Worm (Caenorhabditis elegans) whole organism, L2 larva: ENCODE data around the gene msp-55.
"Not testable (repeated sequence)": the region's sequence is repeated elsewhere in the genome, so short reads cannot be mapped to it uniquely, and the experiment has no call there.

ENCODE experiments used
- C34F6.9 ChIP-seq: fragments of 150-350 bp; optimal IDR thresholded peaks from 2 replicates; lab custom pipeline; 2014; ENCODE audit warnings: missing biosample characterization, missing genetic modification characterization
- F13H6.1 ChIP-seq: sonication (generic microtip); optimal IDR thresholded peaks from 2 replicates; lab custom pipeline; 2016; ENCODE audit warnings: missing genetic modification characterization, missing compliant biosample characterization
- R02D3.7 ChIP-seq: fragments of 150-350 bp; optimal IDR thresholded peaks from 2 replicates; lab custom pipeline; 2014; ENCODE audit warnings: missing biosample characterization, missing genetic modification characterization
- Y55F3AM.14 ChIP-seq: fragments of 200-800 bp; sonication (Bioruptor generic); optimal IDR thresholded peaks from 2 replicates; lab custom pipeline; 2018; ENCODE audit warnings: mild to moderate bottlenecking, missing genetic modification characterization, missing compliant biosample characterization
- alr-1 ChIP-seq: fragments of 150-350 bp; optimal IDR thresholded peaks from 2 replicates; lab custom pipeline; 2014; ENCODE audit warnings: missing biosample characterization, missing genetic modification characterization
- aly-2 ChIP-seq: fragments of 150-350 bp; optimal IDR thresholded peaks from 2 replicates; lab custom pipeline; 2014; ENCODE audit warnings: missing biosample characterization, missing genetic modification characterization
- ama-1 ChIP-seq: fragments of 150-350 bp; optimal IDR thresholded peaks from 2 replicates; lab custom pipeline; 2018; ENCODE audit warnings: inconsistent platforms
- blmp-1 ChIP-seq: sonication (generic microtip); optimal IDR thresholded peaks from 2 replicates; lab custom pipeline; 2017; ENCODE audit warnings: missing genetic modification characterization, mild to moderate bottlenecking, missing compliant biosample characterization, antibody characterized with exemption, moderate library complexity; ENCODE audit not compliant: insufficient read depth
- crh-2 ChIP-seq: sonication (generic microtip); optimal IDR thresholded peaks from 2 replicates; lab custom pipeline; 2017; ENCODE audit warnings: missing biosample characterization, missing genetic modification characterization
- egl-27 ChIP-seq: sonication (generic microtip); optimal IDR thresholded peaks from 3 replicates; lab custom pipeline; 2017; ENCODE audit warnings: missing biosample characterization, missing genetic modification reagents, missing genetic modification characterization
- fos-1 ChIP-seq: fragments of 150-350 bp; optimal IDR thresholded peaks from 2 replicates; lab custom pipeline; 2014; ENCODE audit warnings: missing biosample characterization, missing genetic modification characterization
- gmeb-1 ChIP-seq: fragments of 150-350 bp; optimal IDR thresholded peaks from 2 replicates; lab custom pipeline; 2014; ENCODE audit warnings: missing biosample characterization, missing genetic modification characterization
- lin-11 ChIP-seq: fragments of 150-350 bp; sonication (generic microtip); optimal IDR thresholded peaks from 2 replicates; lab custom pipeline; 2014; ENCODE audit warnings: missing biosample characterization, missing genetic modification characterization, inconsistent platforms, mixed read lengths
- lin-13 ChIP-seq: fragments of 150-350 bp; optimal IDR thresholded peaks from 2 replicates; lab custom pipeline; 2014; ENCODE audit warnings: missing biosample characterization, missing genetic modification reagents, missing genetic modification characterization
- lin-39 ChIP-seq: fragments of 150-350 bp; optimal IDR thresholded peaks from 2 replicates; lab custom pipeline; 2014; ENCODE audit warnings: missing biosample characterization, missing genetic modification reagents, missing genetic modification characterization
- lsy-2 ChIP-seq, 2 experiments: fragments of 150-350 bp in 1 of 2; sonication (generic microtip) in 1 of 2; optimal IDR thresholded peaks; 2 replicates each; lab custom pipeline; 2014 to 2017; ENCODE audit warnings: missing biosample characterization in 2 of 2, missing genetic modification characterization in 2 of 2
- mab-5 ChIP-seq: fragments of 150-350 bp; optimal IDR thresholded peaks from 2 replicates; lab custom pipeline; 2014; ENCODE audit warnings: missing biosample characterization, missing genetic modification characterization
- mbf-1 ChIP-seq: sonication (generic microtip); optimal IDR thresholded peaks from 2 replicates; lab custom pipeline; 2017; ENCODE audit warnings: missing biosample characterization, missing genetic modification characterization
- mdl-1 ChIP-seq, 2 experiments: fragments of 150-350 bp in 1 of 2; sonication (generic microtip) in 1 of 2; optimal IDR thresholded peaks; 2 replicates each; lab custom pipeline; 2017; ENCODE audit warnings: missing biosample characterization in 2 of 2, missing genetic modification characterization in 2 of 2
- nhr-10 ChIP-seq: sonication (generic microtip); optimal IDR thresholded peaks from 2 replicates; lab custom pipeline; 2017; ENCODE audit warnings: missing biosample characterization, missing genetic modification characterization
- nhr-11 ChIP-seq: fragments of 150-350 bp; optimal IDR thresholded peaks from 2 replicates; lab custom pipeline; 2014; ENCODE audit warnings: missing biosample characterization, missing genetic modification characterization
- nhr-12 ChIP-seq: fragments of 150-350 bp; optimal IDR thresholded peaks from 2 replicates; lab custom pipeline; 2014; ENCODE audit warnings: missing biosample characterization, missing genetic modification characterization
- nhr-129 ChIP-seq: fragments of 150-350 bp; optimal IDR thresholded peaks from 2 replicates; lab custom pipeline; 2014; ENCODE audit warnings: missing biosample characterization, missing genetic modification characterization
- nhr-21 ChIP-seq: fragments of 150-350 bp; optimal IDR thresholded peaks from 2 replicates; lab custom pipeline; 2014; ENCODE audit warnings: missing biosample characterization, missing genetic modification characterization
- nhr-23 ChIP-seq: fragments of 150-350 bp; optimal IDR thresholded peaks from 2 replicates; lab custom pipeline; 2014; ENCODE audit warnings: missing biosample characterization, missing genetic modification reagents, missing genetic modification characterization
- nhr-237 ChIP-seq: fragments of 150-350 bp; optimal IDR thresholded peaks from 2 replicates; lab custom pipeline; 2014; ENCODE audit warnings: missing biosample characterization, missing genetic modification characterization
- nhr-6 ChIP-seq: fragments of 150-350 bp; optimal IDR thresholded peaks from 2 replicates; lab custom pipeline; 2014; ENCODE audit warnings: missing biosample characterization, missing genetic modification characterization
- nhr-77 ChIP-seq: fragments of 150-350 bp; optimal IDR thresholded peaks from 2 replicates; lab custom pipeline; 2014; ENCODE audit warnings: missing biosample characterization, missing genetic modification characterization
- peb-1 ChIP-seq: fragments of 150-350 bp; optimal IDR thresholded peaks from 2 replicates; lab custom pipeline; 2014; ENCODE audit warnings: missing biosample characterization, missing genetic modification characterization
- skn-1 ChIP-seq: sonication (generic microtip); optimal IDR thresholded peaks from 2 replicates; lab custom pipeline; 2017; ENCODE audit warnings: missing biosample characterization, missing genetic modification characterization
- sma-3 ChIP-seq: sonication (generic microtip); optimal IDR thresholded peaks from 2 replicates; lab custom pipeline; 2016; ENCODE audit warnings: missing genetic modification reagents, missing genetic modification characterization, missing compliant biosample characterization
- sma-9 ChIP-seq, 2 experiments: fragments of 150-350 bp in 1 of 2; sonication (generic microtip) in 1 of 2; optimal IDR thresholded peaks; 2 replicates each; lab custom pipeline; 2014 to 2016; ENCODE audit warnings: missing genetic modification characterization in 2 of 2, mild to moderate bottlenecking in 1 of 2, missing biosample characterization in 1 of 2, missing compliant biosample characterization in 1 of 2, missing genetic modification reagents in 1 of 2, moderate library complexity in 1 of 2
- snpc-4 ChIP-seq: fragments of 150-350 bp; optimal IDR thresholded peaks from 2 replicates; lab custom pipeline; 2014; ENCODE audit warnings: missing biosample characterization, missing genetic modification characterization
- unc-39 ChIP-seq: fragments of 150-350 bp; optimal IDR thresholded peaks from 2 replicates; lab custom pipeline; 2014; ENCODE audit warnings: missing biosample characterization, missing genetic modification characterization
- unc-55 ChIP-seq: fragments of 150-350 bp; sonication (generic microtip); optimal IDR thresholded peaks from 3 replicates; lab custom pipeline; 2014; ENCODE audit warnings: missing biosample characterization, missing genetic modification reagents, missing genetic modification characterization
- unc-62 ChIP-seq: fragments of 150-350 bp; optimal IDR thresholded peaks from 2 replicates; lab custom pipeline; 2014; ENCODE audit warnings: missing biosample characterization, missing genetic modification reagents, missing genetic modification characterization
- zag-1 ChIP-seq: fragments of 150-350 bp; optimal IDR thresholded peaks from 2 replicates; lab custom pipeline; 2014; ENCODE audit warnings: missing biosample characterization, missing genetic modification characterization

The msp-55 gene

DNA sequence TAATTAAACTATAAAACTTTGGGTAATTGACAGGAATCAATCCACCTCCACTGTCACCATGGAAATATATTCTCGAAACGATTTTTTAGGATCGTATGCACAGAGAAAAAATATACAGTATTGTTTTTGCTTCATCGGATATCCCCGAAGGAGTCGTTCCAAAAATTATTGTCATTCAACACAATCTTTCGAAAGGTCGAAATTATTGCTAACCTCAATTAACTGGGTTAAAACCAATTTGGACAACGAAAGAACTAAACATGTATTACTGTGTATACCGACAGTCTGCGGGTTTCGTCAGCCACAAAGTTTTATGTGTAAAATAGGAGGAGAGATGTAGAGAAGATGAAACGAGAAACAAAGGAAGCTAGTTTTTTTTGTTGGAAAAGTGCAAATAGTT lies 7.5 kb upstream of the msp-55 start:
- TF ChIP-seq F13H6.1 (tag; lab: Kevin White, UChicago) = no peak
- TF ChIP-seq alr-1 (tag; lab: Kevin White, UChicago) = no peak
- TF ChIP-seq sma-9 (GFP tag; optimal IDR thresholded peaks at IDR 0.05; lab: Kevin White, UChicago) = peak; percentile 28
- no peak for TF ChIP-seq sma-9 (tag; optimal IDR thresholded peaks at IDR 0.05; lab: Kevin White, UChicago)
- TF ChIP-seq nhr-11 (tag; lab: Kevin White, UChicago) = no peak
- TF ChIP-seq fos-1 = no peak
- TF ChIP-seq ama-1 (lab: Kevin White, UChicago) = peak; percentile 63
- no peak for TF ChIP-seq crh-2 (tag; lab: Kevin White, UChicago)
- TF ChIP-seq nhr-23 (tag; lab: Kevin White, UChicago) = no peak
- no peak for TF ChIP-seq unc-55
- peak in 1 of 2 experiments; percentile 46 for TF ChIP-seq lsy-2 (tag; optimal IDR thresholded peaks at IDR 0.05; lab: Kevin White, UChicago)
- no peak for TF ChIP-seq unc-39
- TF ChIP-seq peb-1 (tag; lab: Kevin White, UChicago) = no peak
- no peak for TF ChIP-seq nhr-6 (tag; lab: Kevin White, UChicago)
- TF ChIP-seq nhr-237 (tag; lab: Kevin White, UChicago) = no peak
- no peak for TF ChIP-seq lin-39
- TF ChIP-seq nhr-129 = no peak
- no peak for TF ChIP-seq R02D3.7 (tag; lab: Kevin White, UChicago)
- no peak for TF ChIP-seq mbf-1 (tag; lab: Kevin White, UChicago)
- no peak for TF ChIP-seq nhr-12 (tag; lab: Kevin White, UChicago)
- TF ChIP-seq nhr-77 (tag; lab: Kevin White, UChicago) = no peak
- no peak for TF ChIP-seq nhr-10 (tag; lab: Kevin White, UChicago)
- TF ChIP-seq snpc-4 (tag; lab: Kevin White, UChicago) = peak; percentile 93
- TF ChIP-seq mdl-1 (tag; optimal IDR thresholded peaks at IDR 0.05; lab: Kevin White, UChicago) = no peak
- TF ChIP-seq lin-13 (GFP tag; lab: Kevin White, UChicago) = peak; percentile 30
- TF ChIP-seq sma-3 (GFP tag; lab: Kevin White, UChicago) = peak; percentile 61
- TF ChIP-seq nhr-21 (tag; lab: Kevin White, UChicago) = peak; percentile 11
- no peak for TF ChIP-seq egl-27
- TF ChIP-seq zag-1 (tag; lab: Kevin White, UChicago) = no peak
- TF ChIP-seq mab-5 = no peak
- TF ChIP-seq skn-1 (tag; lab: Kevin White, UChicago) = no peak
- no peak for TF ChIP-seq blmp-1 (tag; lab: Kevin White, UChicago)
- TF ChIP-seq gmeb-1 = no peak

DNA sequence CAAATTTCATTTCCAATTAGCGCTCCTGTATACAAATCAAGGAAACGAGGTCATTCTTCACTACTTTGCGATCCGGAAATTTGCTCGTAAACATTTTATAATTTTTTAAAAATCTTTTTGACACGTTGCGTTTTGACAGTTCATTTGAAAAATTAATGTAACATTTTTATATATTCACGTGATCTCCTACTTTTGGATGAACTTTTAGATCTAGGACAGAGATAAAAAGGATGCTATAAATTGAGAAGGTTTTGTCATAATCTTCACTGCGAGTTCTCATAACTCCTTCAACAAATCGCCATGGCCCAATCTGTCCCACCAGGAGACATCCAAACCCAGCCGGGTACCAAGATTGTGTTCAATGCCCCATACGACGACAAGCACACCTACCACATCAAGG lies 6.5 kb upstream of the msp-55 start, which contains the start of gene msp-57:
Gene msp-57, plus strand, starts transcription at position 301 of the 400 bp plus-strand sequence.
- not testable (repeated sequence) for TF ChIP-seq unc-55; Y55F3AM.14; lin-13 (GFP tag; lab: Kevin White, UChicago)

DNA sequence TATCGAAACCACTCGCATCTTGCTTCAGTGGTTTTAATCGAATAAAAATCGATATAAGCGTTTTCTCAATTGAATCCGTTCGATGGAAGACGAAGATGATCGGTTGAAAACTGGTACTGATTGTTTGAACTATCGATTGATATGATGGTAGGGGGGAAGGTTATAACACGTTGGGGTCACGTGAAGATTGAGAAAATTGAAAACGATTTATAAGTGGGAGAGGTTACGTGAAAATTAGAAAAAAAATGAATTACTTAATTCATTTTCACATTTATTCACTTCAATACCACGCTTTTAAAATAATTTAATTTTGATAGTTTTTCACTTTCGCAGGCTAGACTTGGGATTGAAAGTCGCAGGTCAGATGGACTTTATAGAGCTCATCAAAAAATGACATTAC lies 5.2 kb upstream of the msp-55 start, which contains the start of gene C09B9.7:
Gene C09B9.7, minus strand, starts transcription at position 101 of the 400 bp plus-strand sequence.
- TF ChIP-seq lin-39 = no peak
- TF ChIP-seq, all 48 proteins: peak for 0

DNA sequence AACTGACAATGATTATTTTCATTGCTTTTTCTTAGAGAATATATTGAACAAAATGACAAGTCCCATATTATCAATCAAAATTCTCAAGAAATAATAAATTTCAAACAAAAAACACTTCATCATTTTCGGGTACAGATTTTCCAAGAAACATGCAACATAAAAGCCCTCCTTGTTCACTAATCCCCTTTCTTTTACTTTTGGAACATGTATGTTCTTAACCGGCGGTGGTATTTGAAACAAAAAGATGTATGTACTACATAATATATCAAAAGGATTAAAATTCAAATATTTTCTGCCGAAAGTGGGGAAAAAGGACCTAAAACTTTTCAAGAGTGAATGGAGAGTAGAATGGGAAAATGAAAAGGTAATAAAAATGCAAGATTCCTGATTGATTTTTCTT lies 1.5 kb downstream of the msp-55 start:
- TF ChIP-seq unc-55 = peak; percentile 78
- peak; percentile 83 for TF ChIP-seq mab-5
- TF ChIP-seq unc-62 (GFP tag; lab: Kevin White, UChicago) = no peak
- TF ChIP-seq, all 48 proteins: peak for 2

DNA sequence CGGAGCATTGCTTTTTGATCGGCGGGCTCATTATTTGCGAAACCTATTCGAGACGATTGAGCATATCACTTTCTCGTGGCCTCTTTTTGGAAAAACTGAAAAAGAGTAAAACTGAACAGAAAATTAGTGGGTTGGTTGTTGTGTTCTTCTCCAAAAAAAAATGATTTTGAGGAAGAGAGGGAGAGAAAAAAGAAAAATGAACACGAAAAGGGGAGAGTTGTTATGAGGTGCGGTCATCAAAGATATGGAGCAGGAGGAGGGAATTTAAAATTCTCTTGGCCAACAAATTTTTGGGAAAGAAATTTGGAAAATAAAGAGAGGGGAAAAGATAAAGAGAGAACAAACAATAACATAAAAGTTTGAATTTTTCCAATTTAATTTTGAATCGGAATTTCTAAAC lies 10.4 kb downstream of the msp-55 start, which contains the start of gene hot-9:
Gene hot-9, minus strand, starts transcription at position 101 of the 400 bp plus-strand sequence.
- no peak for TF ChIP-seq C34F6.9
- TF ChIP-seq aly-2 = no peak
- no peak for TF ChIP-seq peb-1 (tag; lab: Kevin White, UChicago)
- no peak for TF ChIP-seq Y55F3AM.14
- no peak for TF ChIP-seq lin-11 (tag; lab: Kevin White, UChicago)
